Worm (Caenorhabditis elegans) whole organism, mixed stage, embryonic: ENCODE results near the gene ZK550.6.

Source experiments
- blmp-1 ChIP-seq: fragments of 150-350 bp; optimal IDR thresholded peaks from 2 replicates; lab custom pipeline; 2014; ENCODE audit warnings: missing biosample characterization, missing genetic modification characterization
- drap-1 ChIP-seq: fragments of 200-800 bp; sonication (Bioruptor generic); optimal IDR thresholded peaks from 3 replicates; lab custom pipeline; 2018; ENCODE audit warnings: mild to moderate bottlenecking, missing genetic modification characterization, missing compliant biosample characterization
- elt-1 ChIP-seq: sonication (generic microtip); optimal IDR thresholded peaks from 2 replicates; lab custom pipeline; 2017; ENCODE audit warnings: missing genetic modification characterization, mild to moderate bottlenecking, missing compliant biosample characterization, antibody characterized with exemption, moderate library complexity, borderline replicate concordance; ENCODE audit not compliant: insufficient read depth
- elt-3 ChIP-seq: fragments of 150-350 bp; optimal IDR thresholded peaks from 2 replicates; lab custom pipeline; 2014; ENCODE audit warnings: missing biosample characterization, missing genetic modification characterization
- lin-13 ChIP-seq: fragments of 150-350 bp; optimal IDR thresholded peaks from 2 replicates; lab custom pipeline; 2014; ENCODE audit warnings: missing biosample characterization, missing genetic modification characterization
- mab-5 ChIP-seq: fragments of 150-350 bp; optimal IDR thresholded peaks from 2 replicates; lab custom pipeline; 2014; ENCODE audit warnings: missing biosample characterization, missing genetic modification characterization
- nhr-12 ChIP-seq: fragments of 150-350 bp; optimal IDR thresholded peaks from 2 replicates; lab custom pipeline; 2014; ENCODE audit warnings: missing biosample characterization, missing genetic modification characterization
- nhr-237 ChIP-seq: fragments of 150-350 bp; optimal IDR thresholded peaks from 2 replicates; lab custom pipeline; 2014; ENCODE audit warnings: missing biosample characterization, missing genetic modification characterization
- nhr-76 ChIP-seq: sonication (generic microtip); optimal IDR thresholded peaks from 2 replicates; lab custom pipeline; 2017; ENCODE audit warnings: missing biosample characterization, missing genetic modification characterization
- snpc-4 ChIP-seq: fragments of 150-350 bp; optimal IDR thresholded peaks from 2 replicates; lab custom pipeline; 2014; ENCODE audit warnings: missing biosample characterization, missing genetic modification characterization
- sptf-1 ChIP-seq: sonication (generic microtip); optimal IDR thresholded peaks from 2 replicates; lab custom pipeline; 2017; ENCODE audit warnings: mild to moderate bottlenecking, missing genetic modification characterization, moderate library complexity, missing compliant biosample characterization
- unc-62 ChIP-seq: fragments of 150-350 bp; optimal IDR thresholded peaks from 2 replicates; lab custom pipeline; 2014; ENCODE audit warnings: missing biosample characterization, missing genetic modification reagents, missing genetic modification characterization

- TF ChIP-seq elt-1 (tag; lab: Kevin White, UChicago) (no peak), elt-3 (no peak), nhr-12 (tag; lab: Kevin White, UChicago) (no peak), snpc-4 (tag; lab: Kevin White, UChicago) (no peak), mab-5 (no peak), nhr-76 (no peak), sptf-1 (tag; lab: Kevin White, UChicago) (no peak), nhr-237 (no peak), unc-62 (GFP tag; lab: Kevin White, UChicago) (no peak), drap-1 (GFP tag; lab: Kevin White, UChicago) (no peak), lin-13 (tag; lab: Kevin White, UChicago) (no peak), blmp-1 (no peak)
Observed at ce11 chrIV:17280441-17280939, 18.2 kb upstream of the ZK550.6 start.
